Fruit fly (Drosophila melanogaster) whole organism, prepupa: Measurements from ENCODE around the gene CG31301.
A peak's percentile ranks its signal among the peaks of the same experiment; 100 is the strongest.

ENCODE experiments used
- CG10631 ChIP-seq: fragments of 200-800 bp; sonication (Bioruptor generic); optimal IDR thresholded peaks from 2 replicates; lab custom pipeline; 2016; ENCODE audit warnings: missing biosample characterization, missing genetic modification characterization
- CG11762 ChIP-seq: fragments of 200-800 bp; sonication (Bioruptor generic); optimal IDR thresholded peaks from 3 replicates; lab custom pipeline; 2016; ENCODE audit warnings: missing biosample characterization, missing genetic modification characterization; ENCODE audit not compliant: insufficient read depth
- CG15336 ChIP-seq: fragments of 200-800 bp; sonication (Bioruptor generic); IDR thresholded peaks from 2 replicates; pipeline ENCODE4 v1.3.6; 2022; ENCODE audit warnings: missing biosample characterization, missing genetic modification characterization
- CG1621 ChIP-seq: fragments of 200-800 bp; sonication (Bioruptor generic); optimal IDR thresholded peaks from 3 replicates; lab custom pipeline; 2018; ENCODE audit warnings: missing biosample characterization, mild to moderate bottlenecking, missing genetic modification characterization
- CG16779 ChIP-seq: fragments of 200-800 bp; sonication (Bioruptor generic); optimal IDR thresholded peaks from 3 replicates; lab custom pipeline; 2017; ENCODE audit warnings: missing biosample characterization, mild to moderate bottlenecking, missing genetic modification characterization
- CG31627 ChIP-seq: fragments of 200-800 bp; sonication (Bioruptor generic); optimal IDR thresholded peaks from 3 replicates; lab custom pipeline; 2016; ENCODE audit warnings: missing biosample characterization, missing genetic modification characterization
- CG32006 ChIP-seq: fragments of 200-800 bp; sonication (Bioruptor generic); optimal IDR thresholded peaks from 3 replicates; lab custom pipeline; 2017; ENCODE audit warnings: missing biosample characterization, mild to moderate bottlenecking, missing genetic modification characterization
- CG34406 ChIP-seq: fragments of 200-800 bp; sonication (Bioruptor generic); optimal IDR thresholded peaks from 3 replicates; lab custom pipeline; 2016; ENCODE audit warnings: missing biosample characterization, missing genetic modification characterization
- CG6276 ChIP-seq: fragments of 200-800 bp; sonication (Bioruptor generic); optimal IDR thresholded peaks from 2 replicates; lab custom pipeline; 2017; ENCODE audit warnings: missing biosample characterization, mild to moderate bottlenecking, missing genetic modification characterization
- CG6792 ChIP-seq: fragments of 200-800 bp; sonication (Bioruptor generic); optimal IDR thresholded peaks from 3 replicates; lab custom pipeline; 2016; ENCODE audit warnings: missing biosample characterization, missing genetic modification characterization
- CG6808 ChIP-seq: fragments of 200-800 bp; sonication (Bioruptor generic); optimal IDR thresholded peaks from 3 replicates; lab custom pipeline; 2017; ENCODE audit warnings: missing biosample characterization, missing genetic modification characterization, mild to moderate bottlenecking, moderate library complexity, missing genetic modification reagents
- CG7368 ChIP-seq: fragments of 200-800 bp; sonication (Bioruptor generic); optimal IDR thresholded peaks from 3 replicates; lab custom pipeline; 2016; ENCODE audit warnings: missing biosample characterization, missing genetic modification characterization
- CG8319 ChIP-seq: fragments of 200-800 bp; sonication (Bioruptor generic); optimal IDR thresholded peaks from 3 replicates; lab custom pipeline; 2016; ENCODE audit warnings: missing biosample characterization, missing genetic modification characterization
- Eip75B ChIP-seq: fragments of 200-800 bp; sonication (Bioruptor generic); optimal IDR thresholded peaks from 3 replicates; lab custom pipeline; 2016; ENCODE audit warnings: missing biosample characterization, missing genetic modification characterization
- Eip78C ChIP-seq: fragments of 200-800 bp; sonication (Bioruptor generic); peaks from one replicate; lab custom pipeline; 2016; ENCODE audit warnings: missing biosample characterization, missing genetic modification characterization
- Hr38 ChIP-seq: sonication (Bioruptor generic); optimal IDR thresholded peaks from 2 replicates; lab custom pipeline; 2016; ENCODE audit warnings: missing biosample characterization, missing genetic modification characterization
- Hr4 ChIP-seq: fragments of 200-800 bp; sonication (Bioruptor generic); optimal IDR thresholded peaks from 3 replicates; lab custom pipeline; 2016; ENCODE audit warnings: missing biosample characterization, missing genetic modification characterization
- Lpt ChIP-seq: fragments of 200-800 bp; sonication (Bioruptor generic); optimal IDR thresholded peaks from 3 replicates; lab custom pipeline; 2016; ENCODE audit warnings: missing biosample characterization, missing genetic modification characterization
- Met ChIP-seq: fragments of 200-800 bp; sonication (Bioruptor generic); optimal IDR thresholded peaks from 3 replicates; lab custom pipeline; 2016; ENCODE audit warnings: missing biosample characterization, missing genetic modification characterization
- OdsH ChIP-seq: fragments of 200-800 bp; sonication (Bioruptor generic); optimal IDR thresholded peaks from 3 replicates; lab custom pipeline; 2016; ENCODE audit warnings: missing biosample characterization, missing genetic modification characterization
- Sox102F ChIP-seq: fragments of 200-800 bp; sonication (Bioruptor generic); optimal IDR thresholded peaks from 2 replicates; lab custom pipeline; 2016; ENCODE audit warnings: missing biosample characterization, mild to moderate bottlenecking, missing genetic modification characterization
- dac ChIP-seq: fragments of 200-800 bp; sonication (Bioruptor generic); optimal IDR thresholded peaks from 2 replicates; lab custom pipeline; 2017; ENCODE audit warnings: missing biosample characterization, mild to moderate bottlenecking, missing genetic modification characterization
- dsx ChIP-seq: fragments of 200-800 bp; optimal IDR thresholded peaks from 3 replicates; lab custom pipeline; 2019; ENCODE audit warnings: missing biosample characterization, mild to moderate bottlenecking, missing genetic modification characterization, moderate library complexity; ENCODE audit not compliant: poor library complexity, severe bottlenecking
- eg ChIP-seq: fragments of 200-800 bp; sonication (Bioruptor generic); IDR thresholded peaks from 3 replicates; pipeline ENCODE4 v1.3.6; 2022; ENCODE audit warnings: missing biosample characterization, missing genetic modification characterization
- esn ChIP-seq: fragments of 200-800 bp; sonication (Bioruptor generic); optimal IDR thresholded peaks from 2 replicates; lab custom pipeline; 2016; ENCODE audit warnings: missing biosample characterization, mild to moderate bottlenecking, missing genetic modification characterization, moderate library complexity
- fd59A ChIP-seq: fragments of 200-800 bp; sonication (Bioruptor generic); optimal IDR thresholded peaks from 2 replicates; lab custom pipeline; 2017; ENCODE audit warnings: missing biosample characterization, mild to moderate bottlenecking, missing genetic modification characterization, missing genetic modification reagents
- fd85E ChIP-seq: fragments of 200-800 bp; sonication (Bioruptor generic); optimal IDR thresholded peaks from 3 replicates; lab custom pipeline; 2016; ENCODE audit warnings: missing biosample characterization, missing genetic modification characterization
- pdm3 ChIP-seq: fragments of 200-800 bp; sonication (Bioruptor generic); optimal IDR thresholded peaks from 3 replicates; lab custom pipeline; 2016; ENCODE audit warnings: missing biosample characterization, missing genetic modification characterization
- spab ChIP-seq: fragments of 200-800 bp; sonication (Bioruptor generic); optimal IDR thresholded peaks from 2 replicates; lab custom pipeline; 2017; ENCODE audit warnings: missing biosample characterization, mild to moderate bottlenecking, missing genetic modification characterization, missing genetic modification reagents
- ss ChIP-seq, 2 experiments: fragments of 200-800 bp; sonication (Bioruptor generic); optimal IDR thresholded peaks; 2 replicates in 1 of 2; 3 replicates in 1 of 2; lab custom pipeline; 2017 to 2018; ENCODE audit warnings: mild to moderate bottlenecking in 2 of 2, missing biosample characterization in 2 of 2, missing genetic modification characterization in 2 of 2, moderate library complexity in 1 of 2
- svp ChIP-seq: fragments of 200-800 bp; sonication (Bioruptor generic); peaks from one replicate; lab custom pipeline; 2016; ENCODE audit warnings: missing biosample characterization, missing genetic modification characterization
- topi ChIP-seq: fragments of 200-800 bp; sonication (Bioruptor generic); optimal IDR thresholded peaks from 3 replicates; lab custom pipeline; 2016; ENCODE audit warnings: missing biosample characterization, missing genetic modification characterization
- vri ChIP-seq: fragments of 200-800 bp; sonication (Bioruptor generic); optimal IDR thresholded peaks from 3 replicates; lab custom pipeline; 2016; ENCODE audit warnings: missing biosample characterization, mild to moderate bottlenecking, missing genetic modification characterization

CG31301 gene

dm6 chr3R:15346018-15346383 is at the start of gene CG31301, which contains the start of gene Surf4:
Gene CG31301, plus strand, starts transcription at chr3R:15346205.
Gene Surf4, minus strand, starts transcription at chr3R:15346176.
- TF ChIP-seq esn (GFP tag; lab: Kevin White, UChicago) (peak; percentile 9), dsx (peak; percentile 91), spab (GFP tag; lab: Kevin White, UChicago) (no peak), Hr38 (GFP tag; lab: Kevin White, UChicago) (no peak)

- TF ChIP-seq vri = peak; percentile 83
- TF ChIP-seq CG7368 (GFP tag; lab: Kevin White, UChicago) = no peak
- TF ChIP-seq dac = no peak
These were observed 48.1 kb upstream of the CG31301 start for dm6 chr3R:15297904-15298303.

- TF ChIP-seq CG1621 (tag; lab: Kevin White, UChicago) (no peak), CG32006 (GFP tag; lab: Kevin White, UChicago) (no peak), vri (no peak), fd85E (GFP tag; lab: Kevin White, UChicago) (no peak)
These were observed 40.8 kb upstream of the CG31301 start for dm6 chr3R:15305246-15305645.

dm6 chr3R:15309924-15310323 is 36.1 kb upstream of the CG31301 start, which contains the start of gene Tm2:
Gene Tm2, plus strand, starts transcription at chr3R:15310193.
- no peak for TF ChIP-seq Hr4
- TF ChIP-seq Eip78C (GFP tag; lab: Kevin White, UChicago) = no peak
- TF ChIP-seq CG8319 = no peak
- no peak for TF ChIP-seq Lpt (GFP tag; lab: Kevin White, UChicago)
- TF ChIP-seq CG10631 (GFP tag; lab: Kevin White, UChicago) = no peak
- TF ChIP-seq dsx = no peak

dm6 chr3R:15310695-15311094 is 35.3 kb upstream of the CG31301 start:
- TF ChIP-seq CG34406 (GFP tag; lab: Kevin White, UChicago) = no peak
- no peak for TF ChIP-seq topi (GFP tag; lab: Kevin White, UChicago)
- TF ChIP-seq CG31627 (GFP tag; lab: Kevin White, UChicago) = no peak
- no peak for TF ChIP-seq fd85E (GFP tag; lab: Kevin White, UChicago)
- no peak for TF ChIP-seq eg
- no peak for TF ChIP-seq fd59A (GFP tag; lab: Kevin White, UChicago)
- TF ChIP-seq svp (GFP tag; lab: Kevin White, UChicago) = no peak
- no peak for TF ChIP-seq Met
- TF ChIP-seq vri = no peak
- no peak for TF ChIP-seq CG15336 (GFP tag; lab: Robert Waterston, UW)
- TF ChIP-seq Eip75B (GFP tag; lab: Kevin White, UChicago) = no peak
- no peak for TF ChIP-seq Hr38 (GFP tag; lab: Kevin White, UChicago)
- no peak for TF ChIP-seq CG6276 (GFP tag; lab: Kevin White, UChicago)
- TF ChIP-seq Sox102F (GFP tag; lab: Kevin White, UChicago) = no peak
- TF ChIP-seq spab (GFP tag; lab: Kevin White, UChicago) = no peak
- TF ChIP-seq CG16779 = no peak
- no peak for TF ChIP-seq Hr4
- TF ChIP-seq, all 60 proteins: peak for 0

- TF ChIP-seq CG8319 (no peak), Lpt (GFP tag; lab: Kevin White, UChicago) (no peak), ss (GFP tag; optimal IDR thresholded peaks at IDR 0.05; lab: Kevin White, UChicago) (no peak), CG34406 (GFP tag; lab: Kevin White, UChicago) (no peak), Hr38 (GFP tag; lab: Kevin White, UChicago) (no peak), OdsH (no peak), CG11762 (no peak), CG10631 (GFP tag; lab: Kevin White, UChicago) (no peak), pdm3 (no peak), CG6808 (GFP tag; lab: Kevin White, UChicago) (no peak), CG6792 (GFP tag; lab: Kevin White, UChicago) (no peak)
These were observed 32.2 kb upstream of the CG31301 start for dm6 chr3R:15313836-15314235.
